Fruit fly (Drosophila melanogaster): ENCODE data around the gene CG33796.

CG33796 gene

dm6 chr3L:16208053-16208838 lies 38.3 kb upstream of the CG33796 start:
- TF ChIP-seq pan (optimal IDR thresholded peaks at IDR 0.05) = no peak
- no peak for TF ChIP-seq CG8478 (optimal IDR thresholded peaks at IDR 0.05)
- no peak for TF ChIP-seq psq (optimal IDR thresholded peaks at IDR 0.05)
- TF ChIP-seq Dll (optimal IDR thresholded peaks at IDR 0.05) = no peak
- TF ChIP-seq EcR (GFP tag; optimal IDR thresholded peaks at IDR 0.05) = no peak
- no peak for TF ChIP-seq usp (GFP tag; optimal IDR thresholded peaks at IDR 0.05)

- no peak for TF ChIP-seq CG8478 (optimal IDR thresholded peaks at IDR 0.05)
- no peak for TF ChIP-seq pan (optimal IDR thresholded peaks at IDR 0.05)
- no peak for TF ChIP-seq Dll (optimal IDR thresholded peaks at IDR 0.05)
- no peak for TF ChIP-seq usp (GFP tag; optimal IDR thresholded peaks at IDR 0.05)
- no peak for TF ChIP-seq EcR (GFP tag; optimal IDR thresholded peaks at IDR 0.05)
- TF ChIP-seq psq (optimal IDR thresholded peaks at IDR 0.05) = no peak
Observed at dm6 chr3L:16204128-16204527, 34.2 kb upstream of the CG33796 start.

- TF ChIP-seq pan (optimal IDR thresholded peaks at IDR 0.05) (no peak), CG8478 (optimal IDR thresholded peaks at IDR 0.05) (no peak), psq (optimal IDR thresholded peaks at IDR 0.05) (no peak), usp (GFP tag; optimal IDR thresholded peaks at IDR 0.05) (no peak), Dll (optimal IDR thresholded peaks at IDR 0.05) (no peak), EcR (GFP tag; optimal IDR thresholded peaks at IDR 0.05) (no peak)
Observed at dm6 chr3L:16203236-16203635, 33.3 kb upstream of the CG33796 start.

- no peak for TF ChIP-seq CG8478 (optimal IDR thresholded peaks at IDR 0.05)
- TF ChIP-seq Dll (optimal IDR thresholded peaks at IDR 0.05) = no peak
- no peak for TF ChIP-seq pan (optimal IDR thresholded peaks at IDR 0.05)
- no peak for TF ChIP-seq usp (GFP tag; optimal IDR thresholded peaks at IDR 0.05)
- TF ChIP-seq psq (optimal IDR thresholded peaks at IDR 0.05) = no peak
- no peak for TF ChIP-seq EcR (GFP tag; optimal IDR thresholded peaks at IDR 0.05)
Observed at dm6 chr3L:16202550-16202949, 32.6 kb upstream of the CG33796 start.

dm6 chr3L:16201028-16201427 lies 31.1 kb upstream of the CG33796 start, which contains the start of gene dls:
TSS of gene dls (plus strand) at chr3L:16201328.
- no peak for TF ChIP-seq psq (optimal IDR thresholded peaks at IDR 0.05)
- no peak for TF ChIP-seq Dll (optimal IDR thresholded peaks at IDR 0.05)
- TF ChIP-seq CG8478 (optimal IDR thresholded peaks at IDR 0.05) = no peak
- TF ChIP-seq EcR (GFP tag; optimal IDR thresholded peaks at IDR 0.05) = no peak
- no peak for TF ChIP-seq pan (optimal IDR thresholded peaks at IDR 0.05)
- TF ChIP-seq usp (GFP tag; optimal IDR thresholded peaks at IDR 0.05) = no peak

dm6 chr3L:16199929-16200328 lies 30.0 kb upstream of the CG33796 start, which contains the start of gene CG33689:
TSS of gene CG33689 (plus strand) at chr3L:16200229.
- no peak for TF ChIP-seq usp (GFP tag; optimal IDR thresholded peaks at IDR 0.05)
- no peak for TF ChIP-seq EcR (GFP tag; optimal IDR thresholded peaks at IDR 0.05)
- TF ChIP-seq Dll (optimal IDR thresholded peaks at IDR 0.05) = no peak
- no peak for TF ChIP-seq CG8478 (optimal IDR thresholded peaks at IDR 0.05)
- TF ChIP-seq pan (optimal IDR thresholded peaks at IDR 0.05) = no peak
- no peak for TF ChIP-seq psq (optimal IDR thresholded peaks at IDR 0.05)

- TF ChIP-seq pan (optimal IDR thresholded peaks at IDR 0.05) (no peak), EcR (GFP tag; optimal IDR thresholded peaks at IDR 0.05) (no peak), CG8478 (optimal IDR thresholded peaks at IDR 0.05) (no peak), Dll (optimal IDR thresholded peaks at IDR 0.05) (no peak), psq (optimal IDR thresholded peaks at IDR 0.05) (no peak), usp (GFP tag; optimal IDR thresholded peaks at IDR 0.05) (no peak)
Observed at dm6 chr3L:16198920-16199319, 29.0 kb upstream of the CG33796 start, which contains the start of gene CG33688. TSS of gene CG33688 (plus strand) at chr3L:16199220.

dm6 chr3L:16197450-16197918 lies 27.6 kb upstream of the CG33796 start, which contains the start of gene CG33687:
TSS of gene CG33687 (plus strand) at chr3L:16197868.
- TF ChIP-seq CG8478 (optimal IDR thresholded peaks at IDR 0.05) (no peak), pan (optimal IDR thresholded peaks at IDR 0.05) (no peak), Dll (optimal IDR thresholded peaks at IDR 0.05) (no peak), EcR (GFP tag; optimal IDR thresholded peaks at IDR 0.05) (no peak), psq (optimal IDR thresholded peaks at IDR 0.05) (no peak), usp (GFP tag; optimal IDR thresholded peaks at IDR 0.05) (no peak)

- TF ChIP-seq pan (optimal IDR thresholded peaks at IDR 0.05) (no peak), EcR (GFP tag; optimal IDR thresholded peaks at IDR 0.05) (peak in 1 of 2 experiments; percentile 50)
Observed at dm6 chr3L:16196588-16197183, 26.8 kb upstream of the CG33796 start.

- TF ChIP-seq usp (GFP tag; optimal IDR thresholded peaks at IDR 0.05) (no peak), CG8478 (optimal IDR thresholded peaks at IDR 0.05) (no peak), EcR (GFP tag; optimal IDR thresholded peaks at IDR 0.05) (peak; percentile 92 to 96), pan (optimal IDR thresholded peaks at IDR 0.05) (no peak), psq (optimal IDR thresholded peaks at IDR 0.05) (no peak), Dll (optimal IDR thresholded peaks at IDR 0.05) (no peak)
Observed at dm6 chr3L:16195476-16195958, 25.6 kb upstream of the CG33796 start.

dm6 chr3L:16193851-16194709 lies 24.2 kb upstream of the CG33796 start:
- TF ChIP-seq EcR (GFP tag; optimal IDR thresholded peaks at IDR 0.05) (peak in 1 of 2 experiments; percentile 70), usp (GFP tag; optimal IDR thresholded peaks at IDR 0.05) (no peak)

Measured in whole organism.